Fruit fly (Drosophila melanogaster): Measurements from ENCODE around the gene Oamb.

Gene Oamb

dm6 chr3R:20669040-20669621 is 45.2 kb downstream of the Oamb start, which contains the start of gene Cpr92F:
Gene Cpr92F, plus strand, starts transcription at chr3R:20669571.
- no peak for TF ChIP-seq noc (tag; optimal IDR thresholded peaks at IDR 0.05)

DNA sequence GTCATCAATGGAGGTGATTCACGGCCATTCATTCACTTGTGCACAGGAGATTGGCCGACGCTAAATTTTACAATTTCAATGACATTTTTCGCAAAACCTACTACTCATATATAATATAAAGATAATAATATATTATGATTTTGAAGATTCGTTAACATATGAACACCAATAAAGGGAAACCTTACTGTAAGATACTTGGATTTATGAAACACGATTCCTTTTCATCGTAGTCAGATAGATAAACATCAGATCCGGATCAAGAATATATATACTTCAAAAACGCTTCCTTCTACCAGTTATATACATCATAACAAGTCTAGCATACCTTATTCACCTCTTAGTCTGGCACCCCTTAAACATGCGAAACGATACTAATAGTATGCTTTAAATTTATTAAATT is 54.6 kb downstream of the Oamb start, which contains the start of gene Nep4:
TSS of gene Nep4 (minus strand) at position 101 of the 400 bp plus-strand sequence.
- TF ChIP-seq noc (tag; optimal IDR thresholded peaks at IDR 0.05): no peak

DNA sequence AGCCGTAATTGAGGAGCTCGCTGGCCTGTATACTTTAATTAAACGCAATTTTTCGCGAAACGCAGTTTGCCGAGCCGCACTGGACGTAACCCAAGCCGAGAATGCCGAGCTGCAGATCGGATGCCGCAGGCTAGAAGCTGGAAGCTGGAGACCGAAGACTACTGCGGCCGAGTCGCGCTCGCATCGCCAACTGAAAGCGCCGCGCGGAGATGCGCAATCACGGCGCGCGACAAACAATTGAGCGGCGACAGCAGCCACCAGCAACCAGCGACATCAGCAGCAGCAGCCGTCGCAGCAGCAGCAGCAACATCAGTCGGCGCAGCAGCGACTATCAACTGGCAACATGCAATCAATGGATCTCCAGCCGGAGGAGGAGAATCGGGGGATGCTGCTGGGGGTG is 57.7 kb downstream of the Oamb start:
- no peak for TF ChIP-seq noc (tag; optimal IDR thresholded peaks at IDR 0.05)

DNA sequence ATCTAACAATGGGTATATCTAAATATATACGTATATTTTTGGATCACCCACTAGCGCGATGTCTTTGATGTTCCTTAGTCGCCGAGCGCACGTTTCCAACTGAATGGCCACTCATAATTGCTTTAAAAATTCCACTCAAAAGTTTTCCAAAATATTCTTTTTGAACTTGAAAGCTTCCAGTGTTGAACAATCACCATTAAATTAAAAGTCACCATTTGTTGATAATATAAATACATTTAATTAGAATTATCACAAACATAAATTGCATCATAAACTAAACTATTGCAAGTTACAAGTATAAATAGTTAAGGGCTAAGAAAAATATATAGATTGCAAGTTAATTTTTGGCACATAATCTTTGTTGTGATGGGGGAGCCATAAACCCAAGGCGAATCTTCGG is 62.0 kb downstream of the Oamb start, which contains the start of gene GluRIID:
TSS of gene GluRIID (minus strand) at position 101 of the 400 bp plus-strand sequence.
- no peak for TF ChIP-seq noc (tag; optimal IDR thresholded peaks at IDR 0.05)

- TF ChIP-seq noc (tag; optimal IDR thresholded peaks at IDR 0.05): no peak
Measured at dm6 chr3R:20648616-20649015, 65.8 kb downstream of the Oamb start, which contains the start of gene GluRIIE. Gene GluRIIE, minus strand, starts transcription at chr3R:20648716.

Measured in whole organism, larva.